Worm (Caenorhabditis elegans): ENCODE measurements around the gene T19A5.3.

The T19A5.3 gene

ce11 chrV:8985740-8986139, 41.9 kb upstream of the T19A5.3 start, which contains the start of gene str-85:
Gene str-85 (minus strand): TSS chrV:8985840.
- TF ChIP-seq pat-9 (tag; optimal IDR thresholded peaks at IDR 0.05) (no peak), ceh-9 (tag; optimal IDR thresholded peaks at IDR 0.05) (no peak), madf-2 (tag; optimal IDR thresholded peaks at IDR 0.05) (no peak), F13H6.1 (tag; optimal IDR thresholded peaks at IDR 0.05) (no peak), pha-4 (tag; optimal IDR thresholded peaks at IDR 0.05) (no peak), ceh-45 (GFP tag; IDR thresholded peaks at IDR 0.05) (no peak), tbx-2 (tag; optimal IDR thresholded peaks at IDR 0.05) (no peak), C38D4.7 (GFP tag; optimal IDR thresholded peaks at IDR 0.05) (no peak), ceh-19 (GFP tag; optimal IDR thresholded peaks at IDR 0.05) (no peak), pax-1 (tag; optimal IDR thresholded peaks at IDR 0.05) (no peak), dve-1 (tag; optimal IDR thresholded peaks at IDR 0.05) (no peak), che-1 (tag; optimal IDR thresholded peaks at IDR 0.05) (no peak), nhr-11 (tag; optimal IDR thresholded peaks at IDR 0.05) (no peak), elt-4 (tag; optimal IDR thresholded peaks at IDR 0.05) (no peak), Y22D7AL.16 (tag; optimal IDR thresholded peaks at IDR 0.05) (no peak), ceh-34 (tag; optimal IDR thresholded peaks at IDR 0.05) (no peak), T23F11.4 (GFP tag; optimal IDR thresholded peaks at IDR 0.05) (no peak), mec-3 (tag; optimal IDR thresholded peaks at IDR 0.05; ENCODE audit: borderline replicate concordance) (no peak), ceh-14 (tag; optimal IDR thresholded peaks at IDR 0.05) (no peak), elt-2 (tag; optimal IDR thresholded peaks at IDR 0.05) (no peak)

DNA sequence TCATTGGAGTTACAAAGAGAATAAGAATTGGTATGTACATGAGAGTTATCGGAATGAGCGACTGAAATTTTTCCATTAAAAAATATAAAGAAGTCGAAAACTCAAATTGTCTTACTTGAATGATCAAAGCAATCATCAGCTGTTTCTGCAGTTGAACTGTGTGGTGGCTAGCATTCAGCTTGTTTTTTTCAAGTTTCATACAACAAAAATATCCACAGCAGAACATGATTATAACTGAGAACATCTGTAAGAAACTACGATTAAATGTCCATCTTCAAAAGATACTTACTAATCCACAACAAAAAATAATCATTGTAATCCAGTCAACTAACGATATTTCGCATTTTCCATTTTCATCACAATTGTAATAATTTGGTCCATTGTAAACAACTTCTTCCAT, 40.9 kb upstream of the T19A5.3 start:
- TF ChIP-seq ets-4 (tag; optimal IDR thresholded peaks at IDR 0.05) (no peak), hlh-8 (tag; optimal IDR thresholded peaks at IDR 0.05) (no peak), K09A11.1 (tag; optimal IDR thresholded peaks at IDR 0.05; ENCODE audit: insufficient read depth) (no peak), sox-2 (GFP tag; IDR thresholded peaks at IDR 0.05) (no peak), sox-4 (tag; optimal IDR thresholded peaks at IDR 0.05) (no peak), zip-5 (tag; optimal IDR thresholded peaks at IDR 0.05) (no peak), che-1 (tag; optimal IDR thresholded peaks at IDR 0.05) (no peak), ref-2 (tag; optimal IDR thresholded peaks at IDR 0.05) (no peak), syd-9 (tag; optimal IDR thresholded peaks at IDR 0.05) (no peak), pqm-1 (tag; optimal IDR thresholded peaks at IDR 0.05) (no peak), ceh-2 (tag; optimal IDR thresholded peaks at IDR 0.05) (no peak), unc-55 (GFP tag; optimal IDR thresholded peaks at IDR 0.05) (no peak), fkh-10 (GFP tag; optimal IDR thresholded peaks at IDR 0.05) (no peak), pha-2 (tag; optimal IDR thresholded peaks at IDR 0.05) (no peak), hlh-15 (tag; optimal IDR thresholded peaks at IDR 0.05) (no peak), pag-3 (tag; optimal IDR thresholded peaks at IDR 0.05; ENCODE audit: borderline replicate concordance) (no peak), unc-86 (tag; optimal IDR thresholded peaks at IDR 0.05) (no peak), Y22D7AL.16 (tag; optimal IDR thresholded peaks at IDR 0.05) (no peak), unc-3 (GFP tag; conservative IDR thresholded peaks at IDR 0.05) (no peak), unc-3 (tag; optimal IDR thresholded peaks at IDR 0.05) (no peak), pros-1 (tag; optimal IDR thresholded peaks at IDR 0.05) (no peak)

DNA sequence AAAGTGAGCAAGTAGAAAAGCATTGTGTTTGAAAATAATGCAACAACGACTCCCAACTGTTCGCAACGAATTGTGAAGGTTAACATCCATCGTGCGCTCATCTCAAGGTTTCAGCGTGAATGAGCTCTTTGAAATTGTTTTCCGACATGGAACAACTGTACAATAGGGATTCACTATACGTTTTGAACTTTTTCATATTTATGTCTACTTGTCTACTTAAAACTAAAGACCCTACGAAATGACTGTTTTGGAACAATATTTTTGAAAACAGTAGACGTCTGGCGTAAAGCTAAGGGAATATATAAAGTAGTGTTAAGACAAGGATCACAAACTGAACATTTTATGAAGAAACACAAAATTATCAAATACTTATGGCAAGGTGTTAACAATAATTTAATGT, 39.7 kb upstream of the T19A5.3 start, which contains the start of gene str-86:
Gene str-86, minus strand, starts transcription at position 101 of the 400 bp plus-strand sequence.
- no peak for TF ChIP-seq T23F11.4 (GFP tag; optimal IDR thresholded peaks at IDR 0.05)
- no peak for TF ChIP-seq nfya-1 (tag; optimal IDR thresholded peaks at IDR 0.05)
- TF ChIP-seq syd-9 (tag; optimal IDR thresholded peaks at IDR 0.05), result no peak
- TF ChIP-seq lin-11 (tag; optimal IDR thresholded peaks at IDR 0.05), result no peak
